Fruit fly (Drosophila melanogaster) whole organism, embryonic: Measurements from ENCODE around the gene Dhc93AB.
A peak's percentile ranks its signal among the peaks of the same experiment; 100 is the strongest.

ENCODE experiments used
- Asciz ChIP-seq: fragments of 200-800 bp; sonication (Bioruptor generic); optimal IDR thresholded peaks from 2 replicates; lab custom pipeline; 2017; ENCODE audit warnings: missing biosample characterization, mild to moderate bottlenecking, missing genetic modification characterization, missing genetic modification reagents
- Atf6 ChIP-seq: fragments of 200-800 bp; sonication (Bioruptor generic); IDR thresholded peaks from 2 replicates; pipeline ENCODE4 v1.3.6; 2022; ENCODE audit warnings: missing biosample characterization, missing genetic modification characterization
- Blimp-1 ChIP-seq: fragments of 200-800 bp; sonication (Bioruptor generic); optimal IDR thresholded peaks from 3 replicates; lab custom pipeline; 2018; ENCODE audit warnings: missing biosample characterization, missing genetic modification characterization, mild to moderate bottlenecking, moderate library complexity, missing genetic modification reagents
- Bteb2 ChIP-seq: fragments of 200-800 bp; sonication (Bioruptor generic); optimal IDR thresholded peaks from 2 replicates; lab custom pipeline; 2016; ENCODE audit warnings: missing biosample characterization, missing genetic modification characterization
- CG1024 ChIP-seq: fragments of 200-800 bp; sonication (Bioruptor generic); IDR thresholded peaks from 2 replicates; pipeline ENCODE4 v1.3.6; 2022; ENCODE audit warnings: missing biosample characterization, missing genetic modification characterization
- CG10959 ChIP-seq: fragments of 200-800 bp; sonication (Bioruptor generic); IDR thresholded peaks from 2 replicates; pipeline ENCODE4 v1.3.6; 2022; ENCODE audit warnings: missing biosample characterization, missing genetic modification characterization
- CG11504 ChIP-seq: fragments of 200-800 bp; sonication (Bioruptor generic); optimal IDR thresholded peaks from 3 replicates; lab custom pipeline; 2019; ENCODE audit warnings: missing biosample characterization, mild to moderate bottlenecking, missing genetic modification characterization, moderate library complexity
- CG12236 ChIP-seq: fragments of 200-800 bp; sonication (Bioruptor generic); optimal IDR thresholded peaks from 2 replicates; lab custom pipeline; 2016; ENCODE audit warnings: missing biosample characterization, missing genetic modification characterization
- CG1233 ChIP-seq: fragments of 200-800 bp; sonication (Bioruptor generic); optimal IDR thresholded peaks from 4 replicates; lab custom pipeline; 2018; ENCODE audit warnings: missing biosample characterization, mild to moderate bottlenecking, missing genetic modification characterization
- CG12659 ChIP-seq: fragments of 200-800 bp; sonication (Bioruptor generic); optimal IDR thresholded peaks from 3 replicates; lab custom pipeline; 2017; ENCODE audit warnings: mild to moderate bottlenecking, missing biosample characterization, missing genetic modification reagents, missing genetic modification characterization
- CG12769 ChIP-seq: fragments of 200-800 bp; sonication (Bioruptor generic); optimal IDR thresholded peaks from 2 replicates; lab custom pipeline; 2019; ENCODE audit warnings: missing biosample characterization, mild to moderate bottlenecking, missing genetic modification characterization, moderate library complexity
- CG13424 ChIP-seq: fragments of 200-800 bp; sonication (Bioruptor generic); optimal IDR thresholded peaks from 2 replicates; lab custom pipeline; 2019; ENCODE audit warnings: missing biosample characterization, mild to moderate bottlenecking, missing genetic modification characterization, moderate library complexity
- CG16863 ChIP-seq: fragments of 200-800 bp; sonication (Bioruptor generic); optimal IDR thresholded peaks from 3 replicates; lab custom pipeline; 2016; ENCODE audit warnings: missing biosample characterization, missing genetic modification characterization
- CG17328 ChIP-seq: fragments of 200-800 bp; sonication (Bioruptor generic); IDR thresholded peaks from 2 replicates; pipeline ENCODE4 v1.3.6; 2022; ENCODE audit warnings: missing biosample characterization, missing genetic modification characterization
- CG17361 ChIP-seq: fragments of 200-800 bp; sonication (Bioruptor generic); IDR thresholded peaks from 3 replicates; pipeline ENCODE4 v1.3.6; 2022; ENCODE audit warnings: missing biosample characterization, missing genetic modification characterization
- CG17385 ChIP-seq: fragments of 200-800 bp; sonication (Bioruptor generic); optimal IDR thresholded peaks from 3 replicates; lab custom pipeline; 2018; ENCODE audit warnings: missing biosample characterization, mild to moderate bottlenecking, missing genetic modification characterization
- CG2120 ChIP-seq: fragments of 200-800 bp; sonication (Bioruptor generic); optimal IDR thresholded peaks from 3 replicates; lab custom pipeline; 2016; ENCODE audit warnings: missing biosample characterization, missing genetic modification characterization
- CG30403 ChIP-seq: fragments of 200-800 bp; sonication (Bioruptor generic); optimal IDR thresholded peaks from 3 replicates; lab custom pipeline; 2016; ENCODE audit warnings: missing biosample characterization, missing genetic modification characterization
- CG3065 ChIP-seq: fragments of 200-800 bp; sonication (Bioruptor generic); optimal IDR thresholded peaks from 2 replicates; lab custom pipeline; 2016; ENCODE audit warnings: missing biosample characterization, missing genetic modification characterization
- CG3407 ChIP-seq: fragments of 200-800 bp; sonication (Bioruptor generic); optimal IDR thresholded peaks from 2 replicates; lab custom pipeline; 2018; ENCODE audit warnings: missing biosample characterization, mild to moderate bottlenecking, missing genetic modification characterization
- CG5180 ChIP-seq: fragments of 200-800 bp; sonication (Bioruptor generic); optimal IDR thresholded peaks from 3 replicates; lab custom pipeline; 2017; ENCODE audit warnings: missing biosample characterization, missing genetic modification characterization, mild to moderate bottlenecking, moderate library complexity, missing genetic modification reagents
- CG7928 ChIP-seq: fragments of 200-800 bp; sonication (Bioruptor generic); optimal IDR thresholded peaks from 2 replicates; lab custom pipeline; 2017; ENCODE audit warnings: missing biosample characterization, mild to moderate bottlenecking, missing genetic modification characterization
- CG9817 ChIP-seq: fragments of 200-800 bp; sonication (Bioruptor generic); optimal IDR thresholded peaks from 2 replicates; lab custom pipeline; 2018; ENCODE audit warnings: missing biosample characterization, mild to moderate bottlenecking, missing genetic modification characterization, moderate library complexity
- CG9932 ChIP-seq: fragments of 200-800 bp; sonication (Bioruptor generic); IDR thresholded peaks from 2 replicates; pipeline ENCODE4 v1.3.6; 2022; ENCODE audit warnings: missing biosample characterization, missing genetic modification characterization
- CHES-1-like ChIP-seq: fragments of 200-800 bp; sonication (Bioruptor generic); optimal IDR thresholded peaks from 2 replicates; lab custom pipeline; 2016; ENCODE audit warnings: missing biosample characterization, missing genetic modification characterization
- Dll ChIP-seq: fragments of 200-800 bp; sonication (Bioruptor generic); IDR thresholded peaks from 4 replicates; pipeline ENCODE4 v1.3.6; 2022; ENCODE audit warnings: missing biosample characterization, missing genetic modification characterization; ENCODE audit not compliant: partially characterized antibody
- Fer3 ChIP-seq: fragments of 200-800 bp; sonication (Bioruptor generic); optimal IDR thresholded peaks from 2 replicates; lab custom pipeline; 2018; ENCODE audit warnings: missing biosample characterization, mild to moderate bottlenecking, missing genetic modification characterization, moderate library complexity
- HLH3B ChIP-seq: fragments of 200-800 bp; sonication (Bioruptor generic); IDR thresholded peaks from 2 replicates; pipeline ENCODE4 v1.3.6; 2022; ENCODE audit warnings: missing biosample characterization, missing genetic modification characterization
- Hmr ChIP-seq: fragments of 200-800 bp; sonication (Bioruptor generic); optimal IDR thresholded peaks from 3 replicates; lab custom pipeline; 2017; ENCODE audit warnings: mild to moderate bottlenecking, missing biosample characterization, missing genetic modification reagents, missing genetic modification characterization
- Mes4 ChIP-seq: fragments of 200-800 bp; sonication (Bioruptor generic); optimal IDR thresholded peaks from 2 replicates; lab custom pipeline; 2016; ENCODE audit warnings: missing biosample characterization, missing genetic modification characterization
- Mrtf ChIP-seq: fragments of 200-800 bp; sonication (Bioruptor generic); IDR thresholded peaks from 3 replicates; pipeline ENCODE4 v1.3.6; 2022; ENCODE audit warnings: missing biosample characterization, missing genetic modification characterization
- Myb ChIP-seq: fragments of 200-800 bp; sonication (Bioruptor generic); optimal IDR thresholded peaks from 2 replicates; lab custom pipeline; 2016; ENCODE audit warnings: missing biosample characterization, missing genetic modification characterization
- Ravus ChIP-seq: fragments of 200-800 bp; sonication (Bioruptor generic); IDR thresholded peaks from 2 replicates; pipeline ENCODE4 v1.3.6; 2022; ENCODE audit warnings: missing biosample characterization, missing genetic modification characterization
- Sox100B ChIP-seq: fragments of 200-800 bp; sonication (Bioruptor generic); optimal IDR thresholded peaks from 3 replicates; lab custom pipeline; 2018; ENCODE audit warnings: missing biosample characterization, mild to moderate bottlenecking, missing genetic modification characterization
- Sry-β ChIP-seq: fragments of 200-800 bp; sonication (Bioruptor generic); optimal IDR thresholded peaks from 2 replicates; lab custom pipeline; 2018; ENCODE audit warnings: missing biosample characterization, mild to moderate bottlenecking, missing genetic modification characterization, moderate library complexity
- bcd ChIP-seq: fragments of 200-800 bp; sonication (Bioruptor generic); optimal IDR thresholded peaks from 2 replicates; lab custom pipeline; 2017; ENCODE audit warnings: missing biosample characterization, mild to moderate bottlenecking, missing genetic modification characterization
- btn ChIP-seq: fragments of 200-800 bp; sonication (Bioruptor generic); optimal IDR thresholded peaks from 2 replicates; lab custom pipeline; 2016; ENCODE audit warnings: missing biosample characterization, missing genetic modification characterization
- dpn ChIP-seq, 2 experiments: fragments of 200-800 bp; sonication (Bioruptor generic); optimal IDR thresholded peaks; 3 replicates each; lab custom pipeline; 2016; ENCODE audit warnings: missing biosample characterization in 2 of 2, missing genetic modification characterization in 2 of 2
- ewg ChIP-seq: fragments of 200-800 bp; sonication (Bioruptor generic); optimal IDR thresholded peaks from 3 replicates; lab custom pipeline; 2017; ENCODE audit warnings: mild to moderate bottlenecking, missing biosample characterization, missing genetic modification reagents, missing genetic modification characterization
- fd102C ChIP-seq: fragments of 200-800 bp; sonication (Bioruptor generic); optimal IDR thresholded peaks from 2 replicates; lab custom pipeline; 2018; ENCODE audit warnings: missing biosample characterization, mild to moderate bottlenecking, missing genetic modification characterization, moderate library complexity
- fd96Cb ChIP-seq: fragments of 200-800 bp; sonication (Bioruptor generic); optimal IDR thresholded peaks from 2 replicates; lab custom pipeline; 2018; ENCODE audit warnings: missing biosample characterization, mild to moderate bottlenecking, missing genetic modification characterization, moderate library complexity
- fu2 ChIP-seq: fragments of 200-800 bp; sonication (Bioruptor generic); optimal IDR thresholded peaks from 2 replicates; lab custom pipeline; 2016; ENCODE audit warnings: missing biosample characterization, missing genetic modification characterization
- gsb ChIP-seq: fragments of 200-800 bp; sonication (Bioruptor generic); IDR thresholded peaks from 2 replicates; pipeline ENCODE4 v1.3.6; 2022; ENCODE audit warnings: missing biosample characterization, missing genetic modification characterization
- lab ChIP-seq: fragments of 200-800 bp; sonication (Bioruptor generic); optimal IDR thresholded peaks from 3 replicates; lab custom pipeline; 2017; ENCODE audit warnings: missing biosample characterization, missing genetic modification characterization, mild to moderate bottlenecking, moderate library complexity, missing genetic modification reagents
- maf-S ChIP-seq: fragments of 200-800 bp; sonication (Bioruptor generic); optimal IDR thresholded peaks from 2 replicates; lab custom pipeline; 2016; ENCODE audit warnings: missing biosample characterization, missing genetic modification characterization
- nmo ChIP-seq: fragments of 200-800 bp; sonication (Bioruptor generic); optimal IDR thresholded peaks from 2 replicates; lab custom pipeline; 2018; ENCODE audit warnings: missing biosample characterization, mild to moderate bottlenecking, missing genetic modification characterization, moderate library complexity
- nom ChIP-seq: fragments of 200-800 bp; sonication (Bioruptor generic); optimal IDR thresholded peaks from 2 replicates; lab custom pipeline; 2017; ENCODE audit warnings: missing biosample characterization, missing genetic modification characterization, mild to moderate bottlenecking, moderate library complexity, missing genetic modification reagents
- sna ChIP-seq: fragments of 200-800 bp; sonication (Bioruptor generic); IDR thresholded peaks from 2 replicates; pipeline ENCODE4 v1.3.6; 2022; ENCODE audit warnings: missing biosample characterization, missing genetic modification characterization; ENCODE audit not compliant: partially characterized antibody
- tgo ChIP-seq: fragments of 200-800 bp; sonication (Bioruptor generic); IDR thresholded peaks from 3 replicates; pipeline ENCODE4 v1.3.6; 2022; ENCODE audit warnings: missing biosample characterization, missing genetic modification characterization
- unc-4 ChIP-seq: fragments of 200-800 bp; sonication (Bioruptor generic); IDR thresholded peaks from 2 replicates; pipeline ENCODE4 v1.3.6; 2022; ENCODE audit warnings: missing biosample characterization, missing genetic modification characterization; ENCODE audit not compliant: partially characterized antibody
- zf30C ChIP-seq: fragments of 200-800 bp; sonication (Bioruptor generic); optimal IDR thresholded peaks from 3 replicates; lab custom pipeline; 2018; ENCODE audit warnings: missing biosample characterization, mild to moderate bottlenecking, missing genetic modification characterization

Gene Dhc93AB

DNA sequence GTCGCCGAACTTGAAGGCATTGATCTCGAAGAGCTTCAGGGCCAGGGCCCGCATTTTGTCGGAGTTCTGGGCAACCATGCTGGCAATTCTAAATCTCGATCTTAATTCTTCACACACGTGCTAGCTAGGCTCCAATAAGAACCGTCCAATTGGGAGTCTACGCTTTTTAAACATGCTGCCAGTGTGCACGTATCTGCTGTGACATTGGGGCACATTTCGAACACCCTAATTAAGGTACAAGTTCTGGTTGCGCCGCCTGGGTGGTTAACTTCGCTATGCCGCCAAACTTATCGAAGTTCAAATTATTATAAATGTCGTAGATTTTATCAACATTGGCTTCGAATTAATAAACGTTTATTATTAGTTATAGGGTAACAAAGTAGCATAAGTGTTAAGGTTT lies 30.8 kb upstream of the Dhc93AB start, which contains the start of gene r-l (continued):
- TF ChIP-seq Asciz (GFP tag; lab: Kevin White, UChicago) (no peak), CG9932 (GFP tag; lab: Robert Waterston, UW) (no peak), CG10959 (GFP tag; lab: Robert Waterston, UW) (no peak), tgo (GFP tag; lab: Robert Waterston, UW) (no peak), Mrtf (GFP tag; lab: Robert Waterston, UW) (no peak), Ravus (GFP tag; lab: Robert Waterston, UW) (no peak), CG17361 (GFP tag; lab: Robert Waterston, UW) (no peak), CG17328 (no peak), Bteb2 (no peak), CG1233 (GFP tag; lab: Kevin White, UChicago) (no peak), nom (GFP tag; lab: Kevin White, UChicago) (no peak), CG2120 (GFP tag; lab: Kevin White, UChicago) (peak; percentile 25), gsb (GFP tag; lab: Robert Waterston, UW) (no peak), bcd (no peak), CG7928 (GFP tag; lab: Kevin White, UChicago) (peak; percentile 21), Fer3 (tag; lab: Kevin White, UChicago) (no peak), CG12236 (GFP tag; lab: Kevin White, UChicago) (no peak), zf30C (GFP tag; lab: Kevin White, UChicago) (no peak), unc-4 (GFP tag; lab: Robert Waterston, UW) (no peak), Myb (GFP tag; lab: Kevin White, UChicago) (peak; percentile 82), lab (GFP tag; lab: Kevin White, UChicago) (no peak), fd96Cb (tag; lab: Kevin White, UChicago) (no peak), sna (GFP tag; lab: Robert Waterston, UW) (no peak), Mes4 (GFP tag; lab: Kevin White, UChicago) (no peak), CG11504 (tag; lab: Kevin White, UChicago) (no peak), Sox100B (GFP tag; lab: Kevin White, UChicago) (no peak), CG5180 (GFP tag; lab: Kevin White, UChicago) (no peak), Dll (GFP tag; lab: Robert Waterston, UW) (0 out of 4 replicates have a peak, but pooled peaks have one; percentile 12), CG1024 (GFP tag; lab: Robert Waterston, UW) (no peak), fu2 (GFP tag; lab: Kevin White, UChicago) (no peak), Blimp-1 (GFP tag; lab: Kevin White, UChicago) (no peak), nmo (peak; percentile 31), CG30403 (GFP tag; lab: Kevin White, UChicago) (no peak), CG17385 (GFP tag; lab: Kevin White, UChicago) (no peak), CG12769 (tag; lab: Kevin White, UChicago) (peak; percentile 42), CG16863 (GFP tag; lab: Kevin White, UChicago) (no peak), CG12659 (GFP tag; lab: Kevin White, UChicago) (peak; percentile 56), CHES-1-like (no peak), ewg (peak; percentile 6), maf-S (GFP tag; lab: Kevin White, UChicago) (peak; percentile 18), btn (GFP tag; lab: Kevin White, UChicago) (no peak), Sry-β (GFP tag; lab: Kevin White, UChicago) (no peak), fd102C (GFP tag; lab: Kevin White, UChicago) (no peak), Hmr (GFP tag; lab: Kevin White, UChicago) (peak; percentile 46), CG3065 (GFP tag; lab: Kevin White, UChicago) (no peak), HLH3B (GFP tag; lab: Robert Waterston, UW) (no peak), CG13424 (no peak), CG9817 (no peak), CG3407 (no peak), dpn (GFP tag; optimal IDR thresholded peaks at IDR 0.05; lab: Kevin White, UChicago) (no peak), Atf6 (GFP tag; lab: Robert Waterston, UW) (no peak)
